Worm (Caenorhabditis elegans) whole organism, L2 larva: ENCODE results near the gene C09F9.2.

Experiments
- C34F6.9 ChIP-seq: fragments of 150-350 bp; optimal IDR thresholded peaks from 2 replicates; lab custom pipeline; 2014; ENCODE audit warnings: missing biosample characterization, missing genetic modification characterization
- F13H6.1 ChIP-seq: sonication (generic microtip); optimal IDR thresholded peaks from 2 replicates; lab custom pipeline; 2016; ENCODE audit warnings: missing genetic modification characterization, missing compliant biosample characterization
- R02D3.7 ChIP-seq: fragments of 150-350 bp; optimal IDR thresholded peaks from 2 replicates; lab custom pipeline; 2014; ENCODE audit warnings: missing biosample characterization, missing genetic modification characterization
- Y55F3AM.14 ChIP-seq: fragments of 200-800 bp; sonication (Bioruptor generic); optimal IDR thresholded peaks from 2 replicates; lab custom pipeline; 2018; ENCODE audit warnings: mild to moderate bottlenecking, missing genetic modification characterization, missing compliant biosample characterization
- alr-1 ChIP-seq: fragments of 150-350 bp; optimal IDR thresholded peaks from 2 replicates; lab custom pipeline; 2014; ENCODE audit warnings: missing biosample characterization, missing genetic modification characterization
- aly-2 ChIP-seq: fragments of 150-350 bp; optimal IDR thresholded peaks from 2 replicates; lab custom pipeline; 2014; ENCODE audit warnings: missing biosample characterization, missing genetic modification characterization
- ama-1 ChIP-seq: fragments of 150-350 bp; optimal IDR thresholded peaks from 2 replicates; lab custom pipeline; 2018; ENCODE audit warnings: inconsistent platforms
- ceh-16 ChIP-seq: fragments of 150-350 bp; optimal IDR thresholded peaks from 2 replicates; lab custom pipeline; 2014; ENCODE audit warnings: missing biosample characterization, missing genetic modification characterization
- dmd-4 ChIP-seq: sonication (generic microtip); optimal IDR thresholded peaks from 2 replicates; lab custom pipeline; 2017; ENCODE audit warnings: missing biosample characterization, missing genetic modification characterization
- egl-27 ChIP-seq: sonication (generic microtip); optimal IDR thresholded peaks from 3 replicates; lab custom pipeline; 2017; ENCODE audit warnings: missing biosample characterization, missing genetic modification reagents, missing genetic modification characterization
- elt-3 ChIP-seq: sonication (generic microtip); optimal IDR thresholded peaks from 2 replicates; lab custom pipeline; 2017; ENCODE audit warnings: missing biosample characterization, missing genetic modification characterization
- fos-1 ChIP-seq: fragments of 150-350 bp; optimal IDR thresholded peaks from 2 replicates; lab custom pipeline; 2014; ENCODE audit warnings: missing biosample characterization, missing genetic modification characterization
- gmeb-1 ChIP-seq: fragments of 150-350 bp; optimal IDR thresholded peaks from 2 replicates; lab custom pipeline; 2014; ENCODE audit warnings: missing biosample characterization, missing genetic modification characterization
- lin-13 ChIP-seq: fragments of 150-350 bp; optimal IDR thresholded peaks from 2 replicates; lab custom pipeline; 2014; ENCODE audit warnings: missing biosample characterization, missing genetic modification reagents, missing genetic modification characterization
- lin-39 ChIP-seq: fragments of 150-350 bp; optimal IDR thresholded peaks from 2 replicates; lab custom pipeline; 2014; ENCODE audit warnings: missing biosample characterization, missing genetic modification reagents, missing genetic modification characterization
- lsy-2 ChIP-seq, 2 experiments: fragments of 150-350 bp in 1 of 2; sonication (generic microtip) in 1 of 2; optimal IDR thresholded peaks; 2 replicates each; lab custom pipeline; 2014 to 2017; ENCODE audit warnings: missing biosample characterization in 2 of 2, missing genetic modification characterization in 2 of 2
- mab-5 ChIP-seq: fragments of 150-350 bp; optimal IDR thresholded peaks from 2 replicates; lab custom pipeline; 2014; ENCODE audit warnings: missing biosample characterization, missing genetic modification characterization
- mbf-1 ChIP-seq: sonication (generic microtip); optimal IDR thresholded peaks from 2 replicates; lab custom pipeline; 2017; ENCODE audit warnings: missing biosample characterization, missing genetic modification characterization
- mdl-1 ChIP-seq, 2 experiments: fragments of 150-350 bp in 1 of 2; sonication (generic microtip) in 1 of 2; optimal IDR thresholded peaks; 2 replicates each; lab custom pipeline; 2017; ENCODE audit warnings: missing biosample characterization in 2 of 2, missing genetic modification characterization in 2 of 2
- nhr-11 ChIP-seq: fragments of 150-350 bp; optimal IDR thresholded peaks from 2 replicates; lab custom pipeline; 2014; ENCODE audit warnings: missing biosample characterization, missing genetic modification characterization
- nhr-12 ChIP-seq: fragments of 150-350 bp; optimal IDR thresholded peaks from 2 replicates; lab custom pipeline; 2014; ENCODE audit warnings: missing biosample characterization, missing genetic modification characterization
- nhr-129 ChIP-seq: fragments of 150-350 bp; optimal IDR thresholded peaks from 2 replicates; lab custom pipeline; 2014; ENCODE audit warnings: missing biosample characterization, missing genetic modification characterization
- nhr-21 ChIP-seq: fragments of 150-350 bp; optimal IDR thresholded peaks from 2 replicates; lab custom pipeline; 2014; ENCODE audit warnings: missing biosample characterization, missing genetic modification characterization
- nhr-23 ChIP-seq: fragments of 150-350 bp; optimal IDR thresholded peaks from 2 replicates; lab custom pipeline; 2014; ENCODE audit warnings: missing biosample characterization, missing genetic modification reagents, missing genetic modification characterization
- nhr-237 ChIP-seq: fragments of 150-350 bp; optimal IDR thresholded peaks from 2 replicates; lab custom pipeline; 2014; ENCODE audit warnings: missing biosample characterization, missing genetic modification characterization
- peb-1 ChIP-seq: fragments of 150-350 bp; optimal IDR thresholded peaks from 2 replicates; lab custom pipeline; 2014; ENCODE audit warnings: missing biosample characterization, missing genetic modification characterization
- sem-4 ChIP-seq: fragments of 150-350 bp; optimal IDR thresholded peaks from 2 replicates; lab custom pipeline; 2014; ENCODE audit warnings: missing biosample characterization, missing genetic modification reagents, missing genetic modification characterization
- sma-3 ChIP-seq: sonication (generic microtip); optimal IDR thresholded peaks from 2 replicates; lab custom pipeline; 2016; ENCODE audit warnings: missing genetic modification reagents, missing genetic modification characterization, missing compliant biosample characterization
- sma-9 ChIP-seq, 2 experiments: fragments of 150-350 bp in 1 of 2; sonication (generic microtip) in 1 of 2; optimal IDR thresholded peaks; 2 replicates each; lab custom pipeline; 2014 to 2016; ENCODE audit warnings: missing genetic modification characterization in 2 of 2, mild to moderate bottlenecking in 1 of 2, missing biosample characterization in 1 of 2, missing compliant biosample characterization in 1 of 2, missing genetic modification reagents in 1 of 2, moderate library complexity in 1 of 2
- unc-39 ChIP-seq: fragments of 150-350 bp; optimal IDR thresholded peaks from 2 replicates; lab custom pipeline; 2014; ENCODE audit warnings: missing biosample characterization, missing genetic modification characterization
- unc-55 ChIP-seq: fragments of 150-350 bp; sonication (generic microtip); optimal IDR thresholded peaks from 3 replicates; lab custom pipeline; 2014; ENCODE audit warnings: missing biosample characterization, missing genetic modification reagents, missing genetic modification characterization
- unc-62 ChIP-seq: fragments of 150-350 bp; optimal IDR thresholded peaks from 2 replicates; lab custom pipeline; 2014; ENCODE audit warnings: missing biosample characterization, missing genetic modification reagents, missing genetic modification characterization
- ztf-1 ChIP-seq: fragments of 200-800 bp; sonication (Bioruptor generic); conservative IDR thresholded peaks from 2 replicates; pipeline ENCODE4 v1.3.6; 2022; ENCODE audit warnings: missing genetic modification characterization, missing compliant biosample characterization
- ztf-11 ChIP-seq: sonication (generic microtip); optimal IDR thresholded peaks from 2 replicates; lab custom pipeline; 2017; ENCODE audit warnings: missing biosample characterization, missing genetic modification characterization

C09F9.2 gene

DNA sequence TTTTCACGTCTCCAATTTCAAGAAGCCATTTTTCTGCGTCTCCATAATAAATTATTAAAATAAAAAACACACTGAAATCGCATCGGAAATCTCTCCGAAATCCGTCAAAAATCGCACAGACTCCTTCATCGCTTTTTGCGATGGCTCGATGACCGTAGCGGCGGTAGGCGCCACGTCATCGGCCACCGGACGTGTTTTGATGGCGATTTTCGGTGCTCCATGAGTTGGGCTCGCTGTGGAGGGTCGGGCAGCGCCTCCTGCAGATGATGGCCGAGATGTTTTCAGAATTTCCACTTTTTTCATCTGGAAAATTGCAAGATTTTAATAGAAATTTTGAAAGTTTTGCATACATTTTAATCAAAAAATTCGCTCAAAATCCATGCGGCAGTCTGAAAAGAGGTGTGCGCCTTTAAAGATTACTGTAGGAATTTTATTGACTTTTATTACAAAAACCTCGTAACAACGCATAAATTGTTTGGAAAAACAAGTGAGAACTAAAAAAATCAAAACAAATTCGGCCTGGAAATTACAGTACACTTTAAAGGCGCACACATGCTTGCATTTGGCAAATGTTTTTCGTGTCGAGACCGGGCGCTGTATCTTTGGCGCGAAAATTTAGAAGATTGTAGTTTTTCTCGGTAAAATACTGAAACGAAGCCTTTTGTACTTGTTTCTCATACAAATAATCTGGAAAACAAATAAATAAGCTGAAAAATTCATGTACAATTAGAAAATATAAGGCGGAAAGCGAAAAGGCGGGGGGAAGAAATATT is 47.1 kb downstream of the C09F9.2 start, which contains the start of gene smg-9:
Gene smg-9, minus strand, starts transcription at position 663 of the 773 bp plus-strand sequence.
- TF ChIP-seq alr-1 (tag; lab: Kevin White, UChicago) (no peak), aly-2 (no peak), sma-9 (GFP tag; optimal IDR thresholded peaks at IDR 0.05; lab: Kevin White, UChicago) (no peak), sma-9 (tag; optimal IDR thresholded peaks at IDR 0.05; lab: Kevin White, UChicago) (no peak), elt-3 (tag; lab: Kevin White, UChicago) (no peak), nhr-11 (tag; lab: Kevin White, UChicago) (no peak), lin-13 (no peak), lsy-2 (tag; optimal IDR thresholded peaks at IDR 0.05; lab: Kevin White, UChicago) (no peak), unc-55 (GFP tag; lab: Kevin White, UChicago) (no peak), ama-1 (lab: Kevin White, UChicago) (no peak), gmeb-1 (tag; lab: Kevin White, UChicago) (no peak), mbf-1 (tag; lab: Kevin White, UChicago) (no peak), egl-27 (no peak), nhr-129 (tag; lab: Kevin White, UChicago) (no peak), ztf-1 (no peak)

DNA sequence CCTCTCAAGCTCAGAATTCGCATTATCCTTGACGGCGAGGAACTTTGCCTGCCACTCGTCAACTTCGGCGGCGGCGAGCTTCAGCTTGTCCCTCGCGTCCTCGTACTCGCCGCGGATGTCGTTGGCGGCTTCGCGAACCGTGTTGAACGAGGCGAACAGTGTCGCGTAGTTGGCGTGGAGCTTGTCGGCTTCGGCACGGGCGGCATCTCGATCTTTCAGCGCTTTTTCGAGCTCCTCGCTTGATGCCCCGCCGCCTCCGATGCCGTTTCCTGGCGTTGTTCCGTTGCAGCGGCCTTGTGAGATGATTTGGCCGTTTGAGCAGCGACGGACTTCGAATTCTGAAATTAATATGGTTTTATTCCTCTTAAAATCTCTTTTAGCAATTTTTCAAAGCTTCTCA is 47.9 kb downstream of the C09F9.2 start:
- TF ChIP-seq mdl-1 (tag; optimal IDR thresholded peaks at IDR 0.05; lab: Kevin White, UChicago) = no peak
- no peak for TF ChIP-seq dmd-4
- no peak for TF ChIP-seq lin-39
- TF ChIP-seq sma-9 (GFP tag; optimal IDR thresholded peaks at IDR 0.05; lab: Kevin White, UChicago) = no peak
- no peak for TF ChIP-seq sma-9 (tag; optimal IDR thresholded peaks at IDR 0.05; lab: Kevin White, UChicago)
- TF ChIP-seq nhr-129 (tag; lab: Kevin White, UChicago) = no peak
- no peak for TF ChIP-seq sem-4
- no peak for TF ChIP-seq ztf-11 (tag; lab: Kevin White, UChicago)
- no peak for TF ChIP-seq unc-39 (tag; lab: Kevin White, UChicago)
- TF ChIP-seq R02D3.7 = no peak
- no peak for TF ChIP-seq nhr-23
- no peak for TF ChIP-seq nhr-237
- no peak for TF ChIP-seq ceh-16
- no peak for TF ChIP-seq mab-5 (tag; lab: Kevin White, UChicago)
- no peak for TF ChIP-seq nhr-21 (tag; lab: Kevin White, UChicago)
- no peak for TF ChIP-seq ztf-1
- TF ChIP-seq fos-1 (tag; lab: Kevin White, UChicago) = no peak
- no peak for TF ChIP-seq sma-3
- no peak for TF ChIP-seq lsy-2 (tag; optimal IDR thresholded peaks at IDR 0.05; lab: Kevin White, UChicago)
- TF ChIP-seq, all 48 proteins: peak for 0

DNA sequence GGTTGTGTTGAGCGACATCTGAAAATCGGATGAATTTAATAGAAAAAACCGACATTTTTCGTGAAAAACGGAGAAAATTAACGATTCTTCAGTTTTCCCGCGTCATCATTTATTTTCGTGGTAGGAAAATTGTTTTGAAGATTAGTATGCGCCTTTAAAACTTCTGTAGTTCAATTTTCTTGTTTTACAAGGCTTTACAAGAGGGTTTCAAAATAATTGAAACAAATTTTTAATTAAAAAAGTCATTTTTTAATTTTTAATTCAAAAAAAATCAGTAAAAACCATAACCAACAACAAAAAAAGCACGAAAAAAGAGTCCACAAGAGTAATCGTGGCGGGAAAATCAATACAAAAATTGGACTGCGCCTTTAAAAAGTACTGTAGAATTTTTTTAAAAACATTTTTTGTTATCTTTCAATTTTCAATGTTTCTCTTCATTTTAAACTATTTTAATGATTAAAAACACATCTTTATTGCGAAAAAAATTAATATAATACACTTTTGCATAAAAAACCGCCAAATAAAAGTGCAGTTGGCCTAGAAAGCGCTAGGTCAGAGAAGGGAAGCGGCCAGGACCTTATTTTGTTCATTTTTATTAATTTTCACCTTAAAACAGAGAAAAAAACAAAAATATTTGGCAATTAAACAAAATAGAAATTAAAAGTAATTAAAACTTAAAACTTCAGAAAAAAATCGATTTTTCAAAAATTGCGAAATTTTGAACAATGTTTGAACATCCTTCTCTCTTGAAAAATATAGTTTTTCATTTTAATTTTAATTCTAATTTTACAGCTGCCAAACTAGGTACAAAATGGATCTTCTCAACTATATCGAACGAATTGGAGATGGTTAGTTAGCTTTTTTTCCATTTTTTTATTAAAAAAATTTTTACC is 48.8 kb downstream of the C09F9.2 start, which contains the start of the genes tac-1 and Y54E2A.4:
Gene tac-1, minus strand, starts transcription at position 20 of the 893 bp plus-strand sequence.
Gene Y54E2A.4, plus strand, starts transcription at position 765 of the 893 bp plus-strand sequence.
- TF ChIP-seq unc-55 (GFP tag; lab: Kevin White, UChicago) (peak; percentile 36), Y55F3AM.14 (GFP tag; lab: Kevin White, UChicago) (no peak), lin-13 (no peak), peb-1 (tag; lab: Kevin White, UChicago) (no peak), nhr-129 (tag; lab: Kevin White, UChicago) (peak; percentile 27), nhr-12 (tag; lab: Kevin White, UChicago) (no peak), C34F6.9 (tag; lab: Kevin White, UChicago) (peak; percentile 26), mbf-1 (tag; lab: Kevin White, UChicago) (no peak), ztf-1 (no peak), gmeb-1 (tag; lab: Kevin White, UChicago) (no peak), unc-62 (GFP tag; lab: Kevin White, UChicago) (no peak), alr-1 (tag; lab: Kevin White, UChicago) (no peak), ama-1 (lab: Kevin White, UChicago) (no peak), fos-1 (tag; lab: Kevin White, UChicago) (no peak), nhr-21 (tag; lab: Kevin White, UChicago) (no peak), lsy-2 (tag; optimal IDR thresholded peaks at IDR 0.05; lab: Kevin White, UChicago) (peak in 1 of 2 experiments; percentile 42), F13H6.1 (tag; lab: Kevin White, UChicago) (no peak)
